Worm (Caenorhabditis elegans) whole organism, L4/young adult: ENCODE measurements around the gene Y54F10BM.6.

Experiments
- W03F9.2 ChIP-seq: fragments of 150-350 bp; optimal IDR thresholded peaks from 2 replicates; lab custom pipeline; 2014; ENCODE audit warnings: missing biosample characterization, missing genetic modification characterization
- dao-5 ChIP-seq: sonication (generic microtip); optimal IDR thresholded peaks from 2 replicates; lab custom pipeline; 2016; ENCODE audit warnings: missing genotype, missing genetic modification characterization, moderate library complexity, missing compliant biosample characterization
- him-1 ChIP-seq: sonication (generic microtip); optimal IDR thresholded peaks from 2 replicates; lab custom pipeline; 2016; ENCODE audit warnings: missing genotype, missing genetic modification reagents, missing genetic modification characterization, missing compliant biosample characterization

- TF ChIP-seq dao-5 (tag; lab: Kevin White, UChicago) (no peak), him-1 (tag; lab: Kevin White, UChicago) (no peak), W03F9.2 (tag; lab: Kevin White, UChicago) (no peak)
Measured at ce11 chrIII:2308026-2308425, 45.0 kb downstream of the Y54F10BM.6 start, which contains the start of the genes fbxa-1 and Y54F10BM.20.
